Worm (Caenorhabditis elegans) whole organism, mixed stage, embryonic: Measurements from ENCODE around the gene sgn-1.

Experiments used
- M03D4.4 ChIP-seq: sonication (generic microtip); optimal IDR thresholded peaks from 2 replicates; lab custom pipeline; 2017; ENCODE audit warnings: mild to moderate bottlenecking, missing genetic modification characterization, missing compliant biosample characterization
- bed-3 ChIP-seq: fragments of 200-800 bp; sonication (Bioruptor generic); optimal IDR thresholded peaks from 3 replicates; lab custom pipeline; 2018; ENCODE audit warnings: mild to moderate bottlenecking, missing genetic modification characterization, moderate library complexity, missing compliant biosample characterization
- blmp-1 ChIP-seq: fragments of 150-350 bp; optimal IDR thresholded peaks from 2 replicates; lab custom pipeline; 2014; ENCODE audit warnings: missing biosample characterization, missing genetic modification characterization
- ceh-39 ChIP-seq: fragments of 150-350 bp; optimal IDR thresholded peaks from 2 replicates; lab custom pipeline; 2014; ENCODE audit warnings: missing biosample characterization, missing genetic modification characterization
- ceh-43 ChIP-seq: fragments of 200-800 bp; sonication (Bioruptor generic); optimal IDR thresholded peaks from 2 replicates; lab custom pipeline; 2018; ENCODE audit warnings: mild to moderate bottlenecking, missing genetic modification characterization, moderate library complexity, missing compliant biosample characterization
- ceh-83 ChIP-seq: fragments of 200-800 bp; sonication (Bioruptor generic); optimal IDR thresholded peaks from 2 replicates; lab custom pipeline; 2018; ENCODE audit warnings: mild to moderate bottlenecking, missing genetic modification characterization, missing compliant biosample characterization
- ces-1 ChIP-seq: fragments of 150-350 bp; optimal IDR thresholded peaks from 2 replicates; lab custom pipeline; 2014; ENCODE audit warnings: missing biosample characterization, missing genetic modification reagents, missing genetic modification characterization
- cnd-1 ChIP-seq: fragments of 200-800 bp; sonication (Bioruptor generic); optimal IDR thresholded peaks from 2 replicates; lab custom pipeline; 2018; ENCODE audit warnings: mild to moderate bottlenecking, missing genetic modification characterization, missing compliant biosample characterization
- drap-1 ChIP-seq: fragments of 200-800 bp; sonication (Bioruptor generic); optimal IDR thresholded peaks from 3 replicates; lab custom pipeline; 2018; ENCODE audit warnings: mild to moderate bottlenecking, missing genetic modification characterization, missing compliant biosample characterization
- elt-1 ChIP-seq: sonication (generic microtip); optimal IDR thresholded peaks from 2 replicates; lab custom pipeline; 2017; ENCODE audit warnings: missing genetic modification characterization, mild to moderate bottlenecking, missing compliant biosample characterization, antibody characterized with exemption, moderate library complexity, borderline replicate concordance; ENCODE audit not compliant: insufficient read depth
- elt-3 ChIP-seq: fragments of 150-350 bp; optimal IDR thresholded peaks from 2 replicates; lab custom pipeline; 2014; ENCODE audit warnings: missing biosample characterization, missing genetic modification characterization
- flh-1 ChIP-seq: fragments of 200-800 bp; sonication (Bioruptor generic); optimal IDR thresholded peaks from 2 replicates; lab custom pipeline; 2018; ENCODE audit warnings: mild to moderate bottlenecking, missing genetic modification characterization, moderate library complexity, missing compliant biosample characterization
- ham-2 ChIP-seq: fragments of 200-800 bp; sonication (Bioruptor generic); optimal IDR thresholded peaks from 2 replicates; lab custom pipeline; 2018; ENCODE audit warnings: mild to moderate bottlenecking, missing genetic modification characterization, missing compliant biosample characterization
- hlh-1 ChIP-seq: fragments of 150-350 bp; optimal IDR thresholded peaks from 2 replicates; lab custom pipeline; 2014; ENCODE audit warnings: missing biosample characterization, missing genetic modification reagents, missing genetic modification characterization
- lin-13 ChIP-seq: fragments of 150-350 bp; optimal IDR thresholded peaks from 2 replicates; lab custom pipeline; 2014; ENCODE audit warnings: missing biosample characterization, missing genetic modification characterization
- lsy-2 ChIP-seq: fragments of 150-350 bp; optimal IDR thresholded peaks from 2 replicates; lab custom pipeline; 2014; ENCODE audit warnings: missing biosample characterization, missing genetic modification characterization
- mab-5 ChIP-seq: fragments of 150-350 bp; optimal IDR thresholded peaks from 2 replicates; lab custom pipeline; 2014; ENCODE audit warnings: missing biosample characterization, missing genetic modification characterization
- mep-1 ChIP-seq: fragments of 150-350 bp; optimal IDR thresholded peaks from 2 replicates; lab custom pipeline; 2017; ENCODE audit warnings: missing biosample characterization, missing genetic modification reagents, missing genetic modification characterization, inconsistent platforms
- mls-2 ChIP-seq: sonication (generic microtip); optimal IDR thresholded peaks from 2 replicates; lab custom pipeline; 2016; ENCODE audit warnings: mild to moderate bottlenecking, missing genetic modification characterization, moderate library complexity, missing compliant biosample characterization
- nhr-12 ChIP-seq: fragments of 150-350 bp; optimal IDR thresholded peaks from 2 replicates; lab custom pipeline; 2014; ENCODE audit warnings: missing biosample characterization, missing genetic modification characterization
- nhr-237 ChIP-seq: fragments of 150-350 bp; optimal IDR thresholded peaks from 2 replicates; lab custom pipeline; 2014; ENCODE audit warnings: missing biosample characterization, missing genetic modification characterization
- nhr-28 ChIP-seq: fragments of 150-350 bp; optimal IDR thresholded peaks from 2 replicates; lab custom pipeline; 2014; ENCODE audit warnings: missing biosample characterization, missing genetic modification characterization
- nhr-76 ChIP-seq: sonication (generic microtip); optimal IDR thresholded peaks from 2 replicates; lab custom pipeline; 2017; ENCODE audit warnings: missing biosample characterization, missing genetic modification characterization
- pha-4 ChIP-seq: fragments of 150-350 bp; optimal IDR thresholded peaks from 2 replicates; lab custom pipeline; 2018; ENCODE audit warnings: missing biosample characterization, missing genetic modification reagents, missing genetic modification characterization
- sem-2 ChIP-seq: fragments of 200-800 bp; sonication (Bioruptor generic); optimal IDR thresholded peaks from 2 replicates; lab custom pipeline; 2018; ENCODE audit warnings: mild to moderate bottlenecking, missing genetic modification characterization, missing compliant biosample characterization
- snpc-4 ChIP-seq: fragments of 150-350 bp; optimal IDR thresholded peaks from 2 replicates; lab custom pipeline; 2014; ENCODE audit warnings: missing biosample characterization, missing genetic modification characterization
- sptf-1 ChIP-seq: sonication (generic microtip); optimal IDR thresholded peaks from 2 replicates; lab custom pipeline; 2017; ENCODE audit warnings: mild to moderate bottlenecking, missing genetic modification characterization, moderate library complexity, missing compliant biosample characterization
- tbx-8 ChIP-seq: fragments of 200-800 bp; sonication (Bioruptor generic); optimal IDR thresholded peaks from 2 replicates; lab custom pipeline; 2018; ENCODE audit warnings: mild to moderate bottlenecking, missing genetic modification characterization, moderate library complexity, missing compliant biosample characterization
- unc-120 ChIP-seq: sonication (generic microtip); optimal IDR thresholded peaks from 2 replicates; lab custom pipeline; 2017; ENCODE audit warnings: missing genetic modification characterization, missing compliant biosample characterization; ENCODE audit not compliant: poor library complexity, severe bottlenecking
- unc-39 ChIP-seq: fragments of 150-350 bp; optimal IDR thresholded peaks from 2 replicates; lab custom pipeline; 2014; ENCODE audit warnings: missing biosample characterization, missing genetic modification characterization
- unc-62 ChIP-seq: fragments of 150-350 bp; optimal IDR thresholded peaks from 2 replicates; lab custom pipeline; 2014; ENCODE audit warnings: missing biosample characterization, missing genetic modification reagents, missing genetic modification characterization
- ztf-11 ChIP-seq: fragments of 150-350 bp; optimal IDR thresholded peaks from 2 replicates; lab custom pipeline; 2014; ENCODE audit warnings: missing biosample characterization, missing genetic modification characterization

Gene sgn-1

DNA sequence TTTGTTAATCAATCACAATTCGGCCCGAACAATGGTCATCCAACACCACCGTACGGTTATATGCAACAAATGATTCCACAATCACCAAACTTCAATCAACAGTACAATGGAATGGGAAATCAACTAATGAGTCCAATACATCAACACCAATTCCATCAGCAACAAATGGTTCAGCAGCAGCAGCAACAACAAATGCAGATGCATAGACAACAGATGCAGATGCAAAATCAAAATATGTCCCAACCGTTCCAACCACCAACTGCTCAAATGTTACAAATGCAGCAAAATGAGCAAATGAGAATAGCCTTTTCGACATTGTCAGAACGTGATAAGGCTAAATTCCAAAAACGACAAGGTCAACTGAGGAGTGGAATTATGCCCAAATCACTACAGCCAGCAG, 7.0 kb downstream of the sgn-1 start:
- no peak for TF ChIP-seq nhr-28 (tag; lab: Kevin White, UChicago)
- TF ChIP-seq lin-13: no peak
- no peak for TF ChIP-seq nhr-237 (tag; lab: Kevin White, UChicago)
- no peak for TF ChIP-seq lsy-2 (tag; lab: Kevin White, UChicago)
- TF ChIP-seq sem-2 (GFP tag; lab: Kevin White, UChicago): no peak
- no peak for TF ChIP-seq unc-62

- no peak for TF ChIP-seq mep-1 (tag; lab: Kevin White, UChicago)
These were observed 12.8 kb downstream of the sgn-1 start, which contains the start of gene let-19 for ce11 chrII:8770675-8771074. Gene let-19, plus strand, starts transcription at chrII:8770975.

DNA sequence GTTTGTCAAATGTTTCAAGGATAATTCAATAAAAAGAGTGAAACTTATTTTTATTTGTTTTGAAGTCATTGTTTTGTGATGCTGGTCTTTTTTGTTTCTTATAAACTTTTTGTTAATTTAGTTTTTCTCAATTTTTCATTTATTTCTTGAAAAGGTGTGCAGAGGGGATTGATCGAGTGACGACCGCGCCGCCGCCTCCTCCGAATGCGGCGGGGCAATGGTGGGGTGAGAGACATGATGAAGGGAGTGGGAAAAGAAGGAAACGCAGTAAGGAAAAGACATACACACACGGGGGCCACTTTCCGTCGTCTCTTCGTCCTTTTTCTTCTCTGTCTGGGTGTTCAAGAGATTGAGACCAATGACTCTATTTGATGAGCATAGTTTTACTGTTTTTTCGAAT, 14.1 kb downstream of the sgn-1 start:
- TF ChIP-seq pha-4 (no peak), hlh-1 (peak; percentile 15), unc-120 (tag; lab: Kevin White, UChicago) (peak; percentile 84), ham-2 (GFP tag; lab: Kevin White, UChicago) (no peak), flh-1 (GFP tag; lab: Kevin White, UChicago) (no peak), lsy-2 (tag; lab: Kevin White, UChicago) (peak; percentile 1), nhr-28 (tag; lab: Kevin White, UChicago) (no peak), elt-1 (tag; lab: Kevin White, UChicago) (no peak), ces-1 (GFP tag; lab: Kevin White, UChicago) (peak; percentile 2), ceh-43 (GFP tag; lab: Kevin White, UChicago) (no peak), unc-62 (no peak)

ce11 chrII:8766897-8767296, 16.6 kb downstream of the sgn-1 start, which contains the start of gene pah-1:
Gene pah-1, minus strand, starts transcription at chrII:8766997.
- TF ChIP-seq hlh-1 (no peak), nhr-12 (tag; lab: Kevin White, UChicago) (no peak), mab-5 (tag; lab: Kevin White, UChicago) (no peak), ceh-43 (GFP tag; lab: Kevin White, UChicago) (no peak), cnd-1 (tag; lab: Kevin White, UChicago) (no peak), unc-62 (no peak)
- TF ChIP-seq, all 35 proteins: peak for 0

DNA sequence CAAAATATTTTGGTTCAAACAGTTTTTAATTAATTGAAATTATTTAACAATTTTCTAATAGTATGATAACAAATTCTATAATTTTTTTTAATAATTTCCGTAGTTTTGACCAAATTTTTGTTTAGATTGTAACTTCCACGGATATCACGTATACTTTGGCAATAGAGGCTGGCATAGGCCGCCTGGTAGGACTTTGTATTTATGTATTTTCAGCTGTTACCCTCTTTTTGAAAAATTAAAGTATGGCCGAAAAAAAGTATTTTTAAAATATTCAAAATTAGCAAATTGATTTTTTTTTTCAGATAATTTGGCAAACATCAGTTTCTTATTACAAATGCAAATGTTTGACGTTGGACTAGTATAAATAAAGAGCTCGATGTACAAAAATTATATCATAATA, 17.0 kb downstream of the sgn-1 start, which contains the start of the genes nsph-1.1 and K08F8.15:
Gene nsph-1.1 (plus strand): TSS at position 301 of the 400 bp plus-strand sequence.
Gene K08F8.15 (plus strand): TSS at position 335 of the 400 bp plus-strand sequence.
- no peak for TF ChIP-seq nhr-237 (tag; lab: Kevin White, UChicago)
- no peak for TF ChIP-seq ham-2 (GFP tag; lab: Kevin White, UChicago)
- TF ChIP-seq unc-120 (tag; lab: Kevin White, UChicago): no peak
- no peak for TF ChIP-seq pha-4
- no peak for TF ChIP-seq ztf-11
- TF ChIP-seq M03D4.4 (tag; lab: Kevin White, UChicago): no peak
- TF ChIP-seq sptf-1: no peak
- no peak for TF ChIP-seq unc-39
- no peak for TF ChIP-seq tbx-8
- no peak for TF ChIP-seq lsy-2 (tag; lab: Kevin White, UChicago)
- no peak for TF ChIP-seq nhr-28 (tag; lab: Kevin White, UChicago)
- TF ChIP-seq ces-1 (GFP tag; lab: Kevin White, UChicago): no peak
- no peak for TF ChIP-seq ceh-43 (GFP tag; lab: Kevin White, UChicago)
- no peak for TF ChIP-seq drap-1
- TF ChIP-seq mab-5 (tag; lab: Kevin White, UChicago): no peak
- no peak for TF ChIP-seq nhr-76 (tag; lab: Kevin White, UChicago)
- no peak for TF ChIP-seq bed-3 (GFP tag; lab: Kevin White, UChicago)
- TF ChIP-seq unc-62: no peak

DNA sequence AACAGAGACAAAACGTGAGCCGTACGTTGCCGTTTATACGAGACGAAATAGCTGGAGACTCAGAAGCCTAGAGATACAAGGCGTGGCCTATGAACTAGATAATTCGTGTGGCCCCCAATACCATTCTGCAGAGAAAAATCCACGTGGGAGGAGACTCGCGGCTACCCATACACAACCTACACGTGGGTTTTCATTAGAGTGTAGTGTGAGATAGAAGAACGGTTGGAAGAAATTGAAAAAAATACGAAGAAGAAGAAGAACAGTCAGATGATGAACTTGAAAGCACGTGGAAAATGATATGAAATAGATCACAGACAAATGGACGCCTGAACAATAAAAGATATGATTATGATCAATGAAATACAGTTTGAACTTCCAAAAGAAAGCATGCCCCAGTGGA, 18.3 kb downstream of the sgn-1 start:
- TF ChIP-seq ces-1 (GFP tag; lab: Kevin White, UChicago) (no peak), ham-2 (GFP tag; lab: Kevin White, UChicago) (no peak), ceh-43 (GFP tag; lab: Kevin White, UChicago) (no peak), elt-1 (tag; lab: Kevin White, UChicago) (no peak)

DNA sequence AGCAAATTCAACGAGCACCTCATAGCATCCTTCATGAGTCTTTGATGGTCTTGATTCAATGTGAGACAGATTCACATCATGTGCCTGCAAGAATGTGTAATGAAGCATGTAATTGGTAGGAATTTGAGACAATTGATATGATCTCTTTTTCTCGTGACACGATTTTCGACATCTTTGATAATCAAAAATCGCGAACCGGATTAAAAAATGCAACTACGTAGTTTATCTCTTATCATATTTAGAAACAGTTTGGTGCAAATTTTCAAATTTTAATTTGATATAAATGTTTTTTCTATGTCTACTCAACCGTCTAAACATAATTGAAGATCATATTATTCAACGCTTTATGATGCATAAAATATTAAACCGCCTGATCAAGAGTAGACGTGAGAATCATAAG, 19.1 kb downstream of the sgn-1 start:
- TF ChIP-seq mls-2 (no peak), nhr-76 (tag; lab: Kevin White, UChicago) (no peak), lin-13 (no peak), mab-5 (tag; lab: Kevin White, UChicago) (no peak), snpc-4 (no peak), elt-3 (tag; lab: Kevin White, UChicago) (no peak), ceh-39 (tag; lab: Kevin White, UChicago) (no peak), ztf-11 (no peak), mep-1 (tag; lab: Kevin White, UChicago) (no peak), ceh-43 (GFP tag; lab: Kevin White, UChicago) (no peak), blmp-1 (tag; lab: Kevin White, UChicago) (no peak), elt-1 (tag; lab: Kevin White, UChicago) (no peak), unc-120 (tag; lab: Kevin White, UChicago) (no peak), bed-3 (GFP tag; lab: Kevin White, UChicago) (no peak), pha-4 (no peak), nhr-12 (tag; lab: Kevin White, UChicago) (no peak), ceh-83 (no peak)
